Worm (Caenorhabditis elegans): Measurements from ENCODE around the gene phyh-1.

ce11 chrIV:17216048-17216447, 43.2 kb downstream of the phyh-1 start, which contains the start of gene Y116A8B.1:
- no peak for TF ChIP-seq nhr-237 (tag; optimal IDR thresholded peaks at IDR 0.05)
- no peak for TF ChIP-seq ces-1 (GFP tag; optimal IDR thresholded peaks at IDR 0.05)
- no peak for TF ChIP-seq lin-13 (tag; optimal IDR thresholded peaks at IDR 0.05)
- no peak for TF ChIP-seq nhr-2 (tag; optimal IDR thresholded peaks at IDR 0.05)
- no peak for TF ChIP-seq nhr-12 (tag; optimal IDR thresholded peaks at IDR 0.05)
- TF ChIP-seq nhr-76 (tag; optimal IDR thresholded peaks at IDR 0.05), result no peak
- TF ChIP-seq drap-1 (GFP tag; optimal IDR thresholded peaks at IDR 0.05), result no peak
- TF ChIP-seq lin-32 (GFP tag; optimal IDR thresholded peaks at IDR 0.05), result no peak
- no peak for TF ChIP-seq elt-1 (tag; optimal IDR thresholded peaks at IDR 0.05; ENCODE audit: borderline replicate concordance, insufficient read depth)
- no peak for TF ChIP-seq blmp-1 (tag; optimal IDR thresholded peaks at IDR 0.05)

Data from whole organism, mixed stage, embryonic.